Fruit fly (Drosophila melanogaster) whole organism, embryonic: Measurements from ENCODE around the gene SclB.

ENCODE experiments used
- BEAF-32 ChIP-seq: fragments of 200-800 bp; sonication (Bioruptor generic); optimal IDR thresholded peaks from 3 replicates; lab custom pipeline; 2017; ENCODE audit warnings: missing biosample characterization, missing genetic modification characterization, mild to moderate bottlenecking, moderate library complexity, missing genetic modification reagents
- BtbVII ChIP-seq: fragments of 200-800 bp; sonication (Bioruptor generic); optimal IDR thresholded peaks from 3 replicates; lab custom pipeline; 2017; ENCODE audit warnings: missing biosample characterization, mild to moderate bottlenecking, missing genetic modification characterization
- CG13894 ChIP-seq: fragments of 200-800 bp; sonication (Bioruptor generic); optimal IDR thresholded peaks from 3 replicates; lab custom pipeline; 2018; ENCODE audit warnings: missing biosample characterization, mild to moderate bottlenecking, missing genetic modification characterization, moderate library complexity
- CG14014 ChIP-seq: fragments of 200-800 bp; sonication (Bioruptor generic); IDR thresholded peaks from 2 replicates; pipeline ENCODE4 v1.3.6; 2022; ENCODE audit warnings: missing biosample characterization, missing genetic modification characterization
- CG17612 ChIP-seq: fragments of 200-800 bp; sonication (Bioruptor generic); IDR thresholded peaks from 2 replicates; pipeline ENCODE4 v1.3.6; 2022; ENCODE audit warnings: missing biosample characterization, missing genetic modification characterization
- CG2875 ChIP-seq: fragments of 200-800 bp; sonication (Bioruptor generic); optimal IDR thresholded peaks from 2 replicates; lab custom pipeline; 2017; ENCODE audit warnings: missing biosample characterization, mild to moderate bottlenecking, missing genetic modification characterization, missing genetic modification reagents
- CG3163 ChIP-seq: fragments of 200-800 bp; sonication (Bioruptor generic); optimal IDR thresholded peaks from 3 replicates; lab custom pipeline; 2016; ENCODE audit warnings: missing biosample characterization, missing genetic modification characterization
- CG32532 ChIP-seq: fragments of 200-800 bp; sonication (Bioruptor generic); IDR thresholded peaks from 2 replicates; pipeline ENCODE4 v1.3.6; 2022; ENCODE audit warnings: missing biosample characterization, missing genetic modification characterization
- CG3281 ChIP-seq: fragments of 200-800 bp; sonication (Bioruptor generic); optimal IDR thresholded peaks from 3 replicates; lab custom pipeline; 2017; ENCODE audit warnings: missing biosample characterization, mild to moderate bottlenecking, missing genetic modification characterization
- CG34422 ChIP-seq: fragments of 200-800 bp; sonication (Bioruptor generic); IDR thresholded peaks from 3 replicates; pipeline ENCODE4 v1.3.6; 2022; ENCODE audit warnings: missing biosample characterization, missing genetic modification characterization
- CG4730 ChIP-seq: fragments of 200-800 bp; sonication (Bioruptor generic); IDR thresholded peaks from 2 replicates; pipeline ENCODE4 v1.3.6; 2022; ENCODE audit warnings: missing biosample characterization, missing genetic modification characterization
- CG6175 ChIP-seq: fragments of 200-800 bp; sonication (Bioruptor generic); IDR thresholded peaks from 3 replicates; pipeline ENCODE4 v1.3.6; 2022; ENCODE audit warnings: missing biosample characterization, missing genetic modification characterization
- CG7372 ChIP-seq: fragments of 200-800 bp; sonication (Bioruptor generic); IDR thresholded peaks from 2 replicates; pipeline ENCODE4 v1.3.6; 2022; ENCODE audit warnings: missing biosample characterization, missing genetic modification characterization
- CG7786 ChIP-seq: fragments of 200-800 bp; sonication (Bioruptor generic); optimal IDR thresholded peaks from 2 replicates; lab custom pipeline; 2016; ENCODE audit warnings: missing biosample characterization, missing genetic modification characterization
- CG7928 ChIP-seq: fragments of 200-800 bp; sonication (Bioruptor generic); optimal IDR thresholded peaks from 2 replicates; lab custom pipeline; 2017; ENCODE audit warnings: missing biosample characterization, mild to moderate bottlenecking, missing genetic modification characterization
- CG8478 ChIP-seq: fragments of >200 bp; optimal IDR thresholded peaks from 2 replicates; lab custom pipeline; 2018
- CG8765 ChIP-seq: fragments of 200-800 bp; sonication (Bioruptor generic); IDR thresholded peaks from 2 replicates; pipeline ENCODE4 v1.3.6; 2022; ENCODE audit warnings: missing biosample characterization, missing genetic modification characterization
- CG9727 ChIP-seq: fragments of 200-800 bp; sonication (Bioruptor generic); optimal IDR thresholded peaks from 3 replicates; lab custom pipeline; 2017; ENCODE audit warnings: missing biosample characterization, mild to moderate bottlenecking, missing genetic modification characterization
- CG9876 ChIP-seq: fragments of 200-800 bp; sonication (Bioruptor generic); optimal IDR thresholded peaks from 2 replicates; lab custom pipeline; 2016; ENCODE audit warnings: missing biosample characterization, missing genetic modification characterization
- Dref ChIP-seq: fragments of 200-800 bp; sonication (Bioruptor generic); IDR thresholded peaks from 2 replicates; pipeline ENCODE4 v1.3.6; 2022; ENCODE audit warnings: missing biosample characterization, missing genetic modification characterization
- Hmr ChIP-seq: fragments of 200-800 bp; sonication (Bioruptor generic); optimal IDR thresholded peaks from 3 replicates; lab custom pipeline; 2017; ENCODE audit warnings: mild to moderate bottlenecking, missing biosample characterization, missing genetic modification reagents, missing genetic modification characterization
- Rx ChIP-seq: fragments of 200-800 bp; sonication (Bioruptor generic); IDR thresholded peaks from 2 replicates; pipeline ENCODE4 v1.3.6; 2022; ENCODE audit warnings: missing biosample characterization, missing genetic modification characterization
- Six4 ChIP-seq: fragments of 200-800 bp; sonication (Bioruptor generic); optimal IDR thresholded peaks from 2 replicates; lab custom pipeline; 2016; ENCODE audit warnings: missing biosample characterization, missing genetic modification characterization
- Sry-β ChIP-seq: fragments of 200-800 bp; sonication (Bioruptor generic); optimal IDR thresholded peaks from 2 replicates; lab custom pipeline; 2018; ENCODE audit warnings: missing biosample characterization, mild to moderate bottlenecking, missing genetic modification characterization, moderate library complexity
- Xbp1 ChIP-seq: fragments of 200-800 bp; sonication (Bioruptor generic); optimal IDR thresholded peaks from 3 replicates; lab custom pipeline; 2016; ENCODE audit warnings: missing biosample characterization, mild to moderate bottlenecking, missing genetic modification characterization
- amos ChIP-seq: fragments of 200-800 bp; sonication (Bioruptor generic); IDR thresholded peaks from 2 replicates; pipeline ENCODE4 v1.3.6; 2022; ENCODE audit warnings: missing biosample characterization, missing genetic modification characterization; ENCODE audit not compliant: partially characterized antibody
- aop ChIP-seq: fragments of 200-800 bp; sonication (Bioruptor generic); IDR thresholded peaks from 2 replicates; pipeline ENCODE4 v1.3.6; 2022; ENCODE audit warnings: missing biosample characterization, missing genetic modification characterization
- ase ChIP-seq: fragments of 200-800 bp; sonication (Bioruptor generic); IDR thresholded peaks from 3 replicates; pipeline ENCODE4 v1.3.6; 2022; ENCODE audit warnings: missing biosample characterization, missing genetic modification characterization
- cato ChIP-seq: fragments of 200-800 bp; sonication (Bioruptor generic); optimal IDR thresholded peaks from 2 replicates; lab custom pipeline; 2016; ENCODE audit warnings: missing biosample characterization, missing genetic modification characterization, borderline replicate concordance
- caup ChIP-seq: fragments of 200-800 bp; sonication (Bioruptor generic); optimal IDR thresholded peaks from 3 replicates; lab custom pipeline; 2017; ENCODE audit warnings: missing biosample characterization, mild to moderate bottlenecking, missing genetic modification characterization, moderate library complexity; ENCODE audit not compliant: severe bottlenecking
- cwo ChIP-seq: fragments of 200-800 bp; sonication (Bioruptor generic); optimal IDR thresholded peaks from 3 replicates; lab custom pipeline; 2017; ENCODE audit warnings: missing biosample characterization, missing genetic modification characterization, mild to moderate bottlenecking, moderate library complexity, missing genetic modification reagents
- dmrt99B ChIP-seq: fragments of 200-800 bp; sonication (Bioruptor generic); optimal IDR thresholded peaks from 2 replicates; lab custom pipeline; 2018; ENCODE audit warnings: missing biosample characterization, mild to moderate bottlenecking, missing genetic modification characterization, moderate library complexity
- fu2 ChIP-seq: fragments of 200-800 bp; sonication (Bioruptor generic); optimal IDR thresholded peaks from 2 replicates; lab custom pipeline; 2016; ENCODE audit warnings: missing biosample characterization, missing genetic modification characterization
- hkb ChIP-seq, 2 experiments: fragments of 200-800 bp in 1 of 2; fragments of >200 bp in 1 of 2; sonication (Bioruptor generic) in 1 of 2; IDR thresholded peaks in 1 of 2; optimal IDR thresholded peaks in 1 of 2; 2 replicates each; pipeline versions ENCODE4 v1.3.6 to Lab custom; 2017 to 2022; ENCODE audit warnings: missing biosample characterization in 1 of 2, missing genetic modification characterization in 1 of 2
- inv ChIP-seq: fragments of 200-800 bp; sonication (Bioruptor generic); IDR thresholded peaks from 2 replicates; pipeline ENCODE4 v1.3.6; 2022; ENCODE audit warnings: missing biosample characterization, missing genetic modification characterization; ENCODE audit not compliant: partially characterized antibody
- kni ChIP-seq: fragments of 200-800 bp; sonication (Bioruptor generic); optimal IDR thresholded peaks from 3 replicates; lab custom pipeline; 2017; ENCODE audit warnings: mild to moderate bottlenecking, missing biosample characterization, missing genetic modification reagents, missing genetic modification characterization
- mld ChIP-seq: fragments of 200-800 bp; sonication (Bioruptor generic); IDR thresholded peaks from 3 replicates; pipeline ENCODE4 v1.3.6; 2022; ENCODE audit warnings: missing biosample characterization, missing genetic modification characterization; ENCODE audit not compliant: partially characterized antibody
- nom ChIP-seq: fragments of 200-800 bp; sonication (Bioruptor generic); optimal IDR thresholded peaks from 2 replicates; lab custom pipeline; 2017; ENCODE audit warnings: missing biosample characterization, missing genetic modification characterization, mild to moderate bottlenecking, moderate library complexity, missing genetic modification reagents
- odd ChIP-seq: fragments of 200-800 bp; sonication (Bioruptor generic); optimal IDR thresholded peaks from 2 replicates; lab custom pipeline; 2017; ENCODE audit warnings: missing biosample characterization, mild to moderate bottlenecking, missing genetic modification characterization
- phol ChIP-seq: fragments of 200-800 bp; sonication (Bioruptor generic); optimal IDR thresholded peaks from 3 replicates; lab custom pipeline; 2018; ENCODE audit warnings: missing biosample characterization, mild to moderate bottlenecking, missing genetic modification characterization, moderate library complexity
- prd ChIP-seq, 3 experiments: fragments of >200 bp in 2 of 3; fragments of 200-800 bp in 1 of 3; sonication (Bioruptor generic) in 1 of 3; optimal IDR thresholded peaks in 2 of 3; IDR thresholded peaks in 1 of 3; 2 replicates in 2 of 3; 3 replicates in 1 of 3; pipeline versions ENCODE4 v1.3.6 to Lab custom; 2017 to 2022; ENCODE audit warnings: missing biosample characterization in 1 of 3, missing genetic modification characterization in 1 of 3
- row ChIP-seq: fragments of 200-800 bp; sonication (Bioruptor generic); IDR thresholded peaks from 3 replicates; pipeline ENCODE4 v1.3.6; 2022; ENCODE audit warnings: missing biosample characterization, missing genetic modification characterization
- tap ChIP-seq: fragments of 200-800 bp; optimal IDR thresholded peaks from 3 replicates; lab custom pipeline; 2019; ENCODE audit warnings: missing biosample characterization, mild to moderate bottlenecking, missing genetic modification characterization, moderate library complexity
- trem ChIP-seq: fragments of 200-800 bp; optimal IDR thresholded peaks from 3 replicates; lab custom pipeline; 2019; ENCODE audit warnings: missing biosample characterization, mild to moderate bottlenecking, missing genetic modification characterization, moderate library complexity
- vvl ChIP-seq: fragments of 200-800 bp; sonication (Bioruptor generic); IDR thresholded peaks from 2 replicates; pipeline ENCODE4 v1.3.6; 2022; ENCODE audit warnings: missing biosample characterization, missing genetic modification characterization
- z ChIP-seq: fragments of 200-800 bp; sonication (Bioruptor generic); IDR thresholded peaks from 3 replicates; pipeline ENCODE4 v1.3.6; 2022; ENCODE audit warnings: missing biosample characterization, missing genetic modification characterization
- zen ChIP-seq: fragments of 200-800 bp; sonication (Bioruptor generic); optimal IDR thresholded peaks from 3 replicates; lab custom pipeline; 2018; ENCODE audit warnings: missing biosample characterization, mild to moderate bottlenecking, missing genetic modification characterization, moderate library complexity

The SclB gene

DNA sequence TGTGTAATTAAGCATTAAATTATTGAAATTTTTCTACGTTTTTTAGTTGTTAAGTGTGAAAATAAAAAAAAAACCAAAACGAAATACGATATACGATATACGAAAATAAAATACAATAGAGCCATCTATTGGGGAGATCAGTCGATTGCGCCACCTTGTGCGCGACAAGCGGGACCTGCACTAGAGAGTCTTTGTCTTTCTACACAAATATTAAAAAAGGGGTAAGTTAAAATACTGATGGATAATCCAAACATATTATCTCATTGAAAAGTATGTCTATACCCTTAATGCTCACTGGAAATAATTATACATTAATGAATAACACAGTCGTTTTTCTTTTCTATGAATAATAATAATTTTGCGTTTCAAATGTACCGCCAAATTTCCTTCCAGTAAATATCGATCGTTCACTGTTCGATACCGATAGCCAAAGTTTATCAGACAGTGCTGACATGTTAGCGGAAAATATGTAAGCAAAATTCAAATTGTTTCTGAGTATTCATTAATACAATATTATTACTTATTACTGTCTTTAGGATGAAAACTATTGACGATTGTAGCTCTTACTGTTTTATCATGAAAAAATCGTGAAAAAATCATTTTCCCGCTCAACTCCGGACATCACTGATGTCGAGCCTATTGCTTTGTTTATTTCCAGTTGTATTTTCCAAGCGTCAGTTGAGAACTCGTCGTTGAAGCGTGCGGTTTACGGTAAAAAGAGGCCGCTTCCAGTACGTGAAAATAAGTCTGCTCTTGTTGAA, 21.6 kb upstream of the SclB start, which contains the start of gene mdy (continued):
- TF ChIP-seq CG6175 (GFP tag; lab: Robert Waterston, UW) (peak; percentile 46; the same call in 1 of the 3 replicates), Sry-β (peak; percentile 99), CG4730 (GFP tag; lab: Robert Waterston, UW) (peak; percentile 30; the same call in 1 of the 2 replicates), prd (optimal IDR thresholded peaks at IDR 0.05; lab: Kevin White, UChicago) (no peak), prd (GFP tag; IDR thresholded peaks at IDR 0.05; lab: Robert Waterston, UW) (peak; percentile 69), CG3163 (no peak), CG7786 (GFP tag; lab: Kevin White, UChicago) (peak; percentile 46), Hmr (peak; percentile 58), vvl (peak; percentile 75), CG7928 (no peak), fu2 (peak; percentile 52), zen (tag; lab: Kevin White, UChicago) (peak; percentile 58), dmrt99B (peak; percentile 42), nom (GFP tag; lab: Kevin White, UChicago) (no peak), CG34422 (peak; percentile 15; the same call in 2 of the 3 replicates), Rx (GFP tag; lab: Robert Waterston, UW) (0 out of 2 replicates have a peak, but pooled peaks have one; percentile 9), cwo (peak; percentile 35), CG17612 (no peak), row (peak; percentile 89), hkb (optimal IDR thresholded peaks at IDR 0.05; lab: Kevin White, UChicago) (no peak), hkb (GFP tag; IDR thresholded peaks at IDR 0.05; lab: Robert Waterston, UW) (peak; percentile 57; the same call in 1 of the 2 replicates), BtbVII (GFP tag; lab: Kevin White, UChicago) (no peak), Dref (GFP tag; lab: Robert Waterston, UW) (peak; percentile 73), CG32532 (GFP tag; lab: Robert Waterston, UW) (peak; percentile 79), phol (peak; percentile 57), CG13894 (tag; lab: Kevin White, UChicago) (no peak), trem (peak; percentile 23), mld (0 out of 3 replicates have a peak, but pooled peaks have one; percentile 25), aop (GFP tag; lab: Robert Waterston, UW) (no peak), ase (peak; percentile 44; the same call in 1 of the 3 replicates), CG14014 (GFP tag; lab: Robert Waterston, UW) (peak; percentile 70), CG2875 (GFP tag; lab: Kevin White, UChicago) (no peak), amos (GFP tag; lab: Robert Waterston, UW) (no peak), CG3281 (GFP tag; lab: Kevin White, UChicago) (peak; percentile 33), kni (GFP tag; lab: Kevin White, UChicago) (peak; percentile 8), CG9876 (GFP tag; lab: Kevin White, UChicago) (peak; percentile 26), Xbp1 (peak; percentile 72), CG8478 (lab: Kevin White, UChicago) (no peak), tap (tag; lab: Kevin White, UChicago) (no peak), Six4 (GFP tag; lab: Kevin White, UChicago) (peak; percentile 33), z (GFP tag; lab: Robert Waterston, UW) (no peak), cato (GFP tag; lab: Kevin White, UChicago) (no peak), CG9727 (GFP tag; lab: Kevin White, UChicago) (peak; percentile 54), inv (GFP tag; lab: Robert Waterston, UW) (peak; percentile 38; the same call in 1 of the 2 replicates), odd (GFP tag; lab: Kevin White, UChicago) (no peak), BEAF-32 (peak; percentile 56), CG8765 (GFP tag; lab: Robert Waterston, UW) (peak; percentile 33; the same call in 1 of the 2 replicates), caup (GFP tag; lab: Kevin White, UChicago) (peak; percentile 42), CG7372 (GFP tag; lab: Robert Waterston, UW) (0 out of 2 replicates have a peak, but pooled peaks have one; percentile 14)
